Worm (Caenorhabditis elegans): Measurements from ENCODE around the gene K10C8.4.

The K10C8.4 gene

DNA sequence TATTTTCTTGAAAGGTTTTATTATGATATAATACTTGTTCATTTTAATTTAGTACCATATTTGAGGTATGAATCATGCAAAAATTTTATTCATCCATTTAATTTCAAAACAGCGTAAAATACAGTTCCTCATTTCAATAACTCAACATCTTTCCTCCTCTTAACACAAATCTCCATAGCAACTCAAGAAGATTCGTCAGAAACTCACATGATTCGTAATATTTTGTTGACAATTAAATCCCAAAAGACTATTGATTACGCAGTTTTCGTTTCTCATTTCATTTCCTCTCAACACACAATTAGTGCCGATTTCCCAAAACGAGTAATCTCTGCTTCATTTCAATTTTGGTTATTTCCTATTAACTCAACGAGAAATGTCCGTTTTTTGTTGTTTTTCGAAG is 12.2 kb downstream of the K10C8.4 start, which contains the start of gene R11D1.2:
Gene R11D1.2, plus strand, starts transcription at position 301 of the 400 bp plus-strand sequence.
- TF ChIP-seq ZK546.5 (tag; optimal IDR thresholded peaks at IDR 0.05): no peak

DNA sequence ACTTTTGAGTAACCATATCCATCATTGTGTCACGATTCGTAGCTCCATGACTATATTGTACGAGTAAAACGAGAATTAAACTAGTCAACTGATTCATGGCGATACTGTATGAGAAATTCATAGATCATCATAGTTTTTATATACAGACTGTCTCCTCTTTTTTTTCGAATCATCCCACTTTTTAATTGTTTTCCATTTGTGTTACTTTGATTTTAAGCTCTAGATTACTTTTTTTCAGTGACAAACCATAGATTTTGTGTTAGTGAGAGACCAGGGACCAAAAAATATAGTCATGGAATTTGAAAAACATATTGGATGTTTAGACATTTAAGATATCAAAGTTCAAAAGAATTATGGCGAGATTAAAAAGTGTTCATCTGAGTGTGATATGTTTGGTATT is 15.9 kb downstream of the K10C8.4 start, which contains the start of gene R11D1.3:
Gene R11D1.3, minus strand, starts transcription at position 101 of the 400 bp plus-strand sequence.
- TF ChIP-seq lin-11 (tag; optimal IDR thresholded peaks at IDR 0.05) (no peak), crh-2 (tag; optimal IDR thresholded peaks at IDR 0.05) (no peak), F13H6.1 (tag; optimal IDR thresholded peaks at IDR 0.05) (no peak), Y55F3AM.14 (GFP tag; optimal IDR thresholded peaks at IDR 0.05) (no peak), ztf-11 (tag; optimal IDR thresholded peaks at IDR 0.05) (no peak), mab-5 (tag; optimal IDR thresholded peaks at IDR 0.05) (no peak), nhr-11 (tag; optimal IDR thresholded peaks at IDR 0.05) (no peak), dmd-4 (tag; optimal IDR thresholded peaks at IDR 0.05) (no peak), sma-3 (GFP tag; optimal IDR thresholded peaks at IDR 0.05) (no peak), snpc-4 (tag; optimal IDR thresholded peaks at IDR 0.05) (no peak), nhr-77 (tag; optimal IDR thresholded peaks at IDR 0.05) (no peak)

DNA sequence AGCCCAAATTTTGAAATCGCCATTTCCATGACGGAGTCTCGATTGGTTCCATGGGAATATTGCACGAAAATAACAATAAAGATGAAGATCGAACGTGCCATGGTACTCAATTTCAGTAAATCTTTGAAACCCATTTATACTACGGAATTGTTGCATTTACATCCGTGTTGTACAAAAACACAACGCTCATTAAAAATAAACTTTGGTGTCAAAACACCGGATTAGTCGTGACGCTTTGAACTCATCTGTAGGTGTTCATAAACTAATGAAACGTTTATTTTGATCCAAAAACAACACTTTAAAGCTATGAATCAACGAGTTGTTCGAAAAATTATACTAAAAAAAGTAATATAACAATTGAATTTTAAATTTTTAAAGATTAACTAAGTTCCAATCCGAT is 18.1 kb downstream of the K10C8.4 start, which contains the start of gene R11D1.4:
Gene R11D1.4, minus strand, starts transcription at position 101 of the 400 bp plus-strand sequence.
- TF ChIP-seq lin-11 (tag; optimal IDR thresholded peaks at IDR 0.05): no peak
- no peak for TF ChIP-seq ztf-11 (tag; optimal IDR thresholded peaks at IDR 0.05)
- no peak for TF ChIP-seq ama-1 (optimal IDR thresholded peaks at IDR 0.05)
- TF ChIP-seq ceh-16 (tag; optimal IDR thresholded peaks at IDR 0.05): no peak
- no peak for TF ChIP-seq fos-1 (tag; optimal IDR thresholded peaks at IDR 0.05)
- no peak for TF ChIP-seq mdl-1 (tag; optimal IDR thresholded peaks at IDR 0.05)
- TF ChIP-seq unc-55 (GFP tag; optimal IDR thresholded peaks at IDR 0.05): no peak
- no peak for TF ChIP-seq ZK546.5 (tag; optimal IDR thresholded peaks at IDR 0.05)
- no peak for TF ChIP-seq egl-27 (tag; optimal IDR thresholded peaks at IDR 0.05)
- TF ChIP-seq mab-5 (tag; optimal IDR thresholded peaks at IDR 0.05): no peak
- TF ChIP-seq nhr-12 (tag; optimal IDR thresholded peaks at IDR 0.05): no peak
- TF ChIP-seq nhr-25 (tag; optimal IDR thresholded peaks at IDR 0.05): no peak
- no peak for TF ChIP-seq aly-2 (tag; optimal IDR thresholded peaks at IDR 0.05)

DNA sequence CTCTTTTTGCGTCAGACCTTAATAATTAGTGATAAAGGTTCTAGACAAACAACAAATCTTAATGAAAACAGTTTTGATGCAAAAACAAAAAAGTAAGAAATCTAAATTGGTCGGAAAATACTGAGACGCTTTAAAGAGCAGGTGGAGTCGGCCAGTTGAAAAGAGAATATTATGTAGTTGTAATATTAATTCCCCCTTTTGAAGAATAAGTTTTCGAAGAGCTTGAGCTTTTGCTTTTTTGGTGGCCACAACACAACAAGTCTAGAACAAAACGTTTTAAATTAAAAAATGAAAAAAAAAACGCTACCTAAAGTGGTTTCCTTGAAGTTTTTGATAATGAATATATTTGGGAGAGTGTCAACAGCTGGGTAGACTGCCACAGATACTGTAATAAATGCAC is 20.4 kb downstream of the K10C8.4 start, which contains the start of gene str-178:
Gene str-178, minus strand, starts transcription at position 101 of the 400 bp plus-strand sequence.
- no peak for TF ChIP-seq mbf-1 (tag; optimal IDR thresholded peaks at IDR 0.05)

DNA sequence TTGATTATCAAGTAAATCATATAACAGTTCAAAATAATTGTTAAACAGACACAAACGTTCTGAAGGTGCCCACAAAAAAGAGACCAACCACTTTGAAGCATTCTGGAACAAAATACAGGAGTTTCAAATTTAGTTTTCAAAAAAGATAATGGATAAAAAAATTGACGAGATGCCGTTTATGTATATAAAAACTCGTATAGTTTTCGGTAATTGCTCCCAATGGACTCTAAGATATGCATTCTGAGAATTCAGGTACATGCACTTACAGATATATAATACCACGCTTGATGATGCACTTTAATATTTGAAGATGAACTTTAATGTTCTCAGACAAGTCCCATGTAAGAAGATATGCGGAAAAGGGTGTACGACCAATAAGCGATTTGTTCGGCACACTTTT is 22.6 kb downstream of the K10C8.4 start, which contains the start of gene str-181:
Gene str-181, minus strand, starts transcription at position 101 of the 400 bp plus-strand sequence.
- TF ChIP-seq ztf-1 (GFP tag; conservative IDR thresholded peaks at IDR 0.05): no peak
- no peak for TF ChIP-seq lin-11 (tag; optimal IDR thresholded peaks at IDR 0.05)

DNA sequence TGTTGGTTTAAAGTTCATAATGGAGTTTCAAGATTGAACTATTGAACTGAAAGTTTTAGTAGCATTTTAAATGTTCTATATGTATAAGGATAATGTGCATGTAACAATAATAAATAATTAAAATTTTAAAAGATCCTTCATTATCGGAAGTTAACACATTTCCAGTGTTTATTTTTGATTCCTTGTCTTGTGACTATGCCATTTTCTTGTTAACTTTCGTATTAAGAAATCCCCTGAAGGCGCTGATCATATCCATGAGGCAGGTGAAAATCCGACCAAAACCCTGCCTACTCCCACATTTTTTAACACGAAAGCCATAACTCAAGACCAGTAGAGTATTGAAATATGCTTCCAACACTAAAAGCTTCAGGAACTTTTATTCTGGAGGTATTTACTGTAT is 23.6 kb downstream of the K10C8.4 start, which contains the start of gene R11D1.7:
Gene R11D1.7, plus strand, starts transcription at position 301 of the 400 bp plus-strand sequence.
- TF ChIP-seq nhr-21 (tag; optimal IDR thresholded peaks at IDR 0.05) (no peak), lin-39 (tag; optimal IDR thresholded peaks at IDR 0.05) (no peak), nhr-10 (tag; optimal IDR thresholded peaks at IDR 0.05) (no peak), Y55F3AM.14 (GFP tag; optimal IDR thresholded peaks at IDR 0.05) (no peak), F13H6.1 (tag; optimal IDR thresholded peaks at IDR 0.05) (no peak), unc-55 (GFP tag; optimal IDR thresholded peaks at IDR 0.05) (no peak), ceh-16 (tag; optimal IDR thresholded peaks at IDR 0.05) (no peak), zag-1 (tag; optimal IDR thresholded peaks at IDR 0.05) (no peak), C34F6.9 (tag; optimal IDR thresholded peaks at IDR 0.05) (no peak), R02D3.7 (tag; optimal IDR thresholded peaks at IDR 0.05) (no peak)

DNA sequence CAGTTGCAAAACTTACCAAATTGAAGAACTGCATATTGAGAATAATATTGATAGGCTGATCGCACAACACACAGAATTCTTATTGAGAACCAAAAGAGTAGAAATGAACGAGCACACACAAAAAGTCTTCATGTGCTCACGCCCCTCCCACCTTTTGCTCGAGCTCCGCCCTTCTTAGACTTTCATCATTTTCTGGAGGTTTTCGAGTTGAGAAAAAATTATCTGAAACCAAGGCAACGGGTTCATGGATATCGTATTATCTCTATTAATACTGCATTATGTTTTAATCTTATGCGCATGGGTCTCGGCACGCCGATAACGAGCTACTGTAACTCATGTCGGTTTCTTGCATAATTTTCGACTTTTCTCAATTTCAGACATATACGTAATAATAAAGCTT is 29.8 kb downstream of the K10C8.4 start, which contains the start of gene R11D1.12:
Gene R11D1.12, minus strand, starts transcription at position 101 of the 400 bp plus-strand sequence.
- TF ChIP-seq elt-1 (tag; optimal IDR thresholded peaks at IDR 0.05) (no peak), mdl-1 (tag; optimal IDR thresholded peaks at IDR 0.05) (no peak), lsy-2 (tag; optimal IDR thresholded peaks at IDR 0.05) (no peak), ceh-82 (tag; optimal IDR thresholded peaks at IDR 0.05) (no peak), elt-3 (tag; optimal IDR thresholded peaks at IDR 0.05) (no peak), peb-1 (tag; optimal IDR thresholded peaks at IDR 0.05) (no peak), ztf-4 (tag; optimal IDR thresholded peaks at IDR 0.05) (no peak), fos-1 (tag; optimal IDR thresholded peaks at IDR 0.05) (no peak), ztf-11 (tag; optimal IDR thresholded peaks at IDR 0.05) (no peak), Y55F3AM.14 (GFP tag; optimal IDR thresholded peaks at IDR 0.05) (no peak), nhr-6 (tag; optimal IDR thresholded peaks at IDR 0.05) (no peak)

All from whole organism, L2 larva.